Fruit fly (Drosophila melanogaster) whole organism, embryonic: ENCODE measurements around the gene Cp7Fa.

ENCODE experiments used
- Awh ChIP-seq: fragments of 200-800 bp; sonication (Bioruptor generic); IDR thresholded peaks from 2 replicates; pipeline ENCODE4, ENCODE4 v1.3.6; 2022; ENCODE audit warnings: missing biosample characterization, missing genetic modification characterization
- BtbVII ChIP-seq: fragments of 200-800 bp; sonication (Bioruptor generic); optimal IDR thresholded peaks from 3 replicates; lab custom pipeline; 2017; ENCODE audit warnings: missing biosample characterization, mild to moderate bottlenecking, missing genetic modification characterization
- CG10147 ChIP-seq: fragments of 200-800 bp; sonication (Bioruptor generic); optimal IDR thresholded peaks from 2 replicates; lab custom pipeline; 2019; ENCODE audit warnings: missing biosample characterization, mild to moderate bottlenecking, missing genetic modification characterization, moderate library complexity
- CG10267 ChIP-seq: fragments of 200-800 bp; sonication (Bioruptor generic); optimal IDR thresholded peaks from 2 replicates; lab custom pipeline; 2018; ENCODE audit warnings: missing biosample characterization, mild to moderate bottlenecking, missing genetic modification characterization, moderate library complexity
- CG11247 ChIP-seq: fragments of 200-800 bp; sonication (Bioruptor generic); IDR thresholded peaks from 2 replicates; pipeline ENCODE4 v1.3.6; 2022; ENCODE audit warnings: missing biosample characterization, missing genetic modification characterization
- CG1233 ChIP-seq: fragments of 200-800 bp; sonication (Bioruptor generic); optimal IDR thresholded peaks from 4 replicates; lab custom pipeline; 2018; ENCODE audit warnings: missing biosample characterization, mild to moderate bottlenecking, missing genetic modification characterization
- CG12942 ChIP-seq: fragments of 200-800 bp; sonication (Bioruptor generic); optimal IDR thresholded peaks from 3 replicates; lab custom pipeline; 2016; ENCODE audit warnings: missing biosample characterization, missing genetic modification characterization
- CG14667 ChIP-seq: fragments of 200-800 bp; sonication (Bioruptor generic); IDR thresholded peaks from 2 replicates; pipeline ENCODE4 v1.3.6; 2022; ENCODE audit warnings: missing biosample characterization, missing genetic modification characterization
- CG15073 ChIP-seq: fragments of 200-800 bp; sonication (Bioruptor generic); optimal IDR thresholded peaks from 2 replicates; lab custom pipeline; 2016; ENCODE audit warnings: missing biosample characterization, missing genetic modification characterization
- CG18619 ChIP-seq: fragments of 200-800 bp; sonication (Bioruptor generic); optimal IDR thresholded peaks from 3 replicates; lab custom pipeline; 2017; ENCODE audit warnings: missing biosample characterization, mild to moderate bottlenecking, missing genetic modification characterization
- CG3163 ChIP-seq: fragments of 200-800 bp; sonication (Bioruptor generic); optimal IDR thresholded peaks from 3 replicates; lab custom pipeline; 2016; ENCODE audit warnings: missing biosample characterization, missing genetic modification characterization
- CG32532 ChIP-seq: fragments of 200-800 bp; sonication (Bioruptor generic); IDR thresholded peaks from 2 replicates; pipeline ENCODE4 v1.3.6; 2022; ENCODE audit warnings: missing biosample characterization, missing genetic modification characterization
- CG34376 ChIP-seq: fragments of 200-800 bp; sonication (Bioruptor generic); optimal IDR thresholded peaks from 2 replicates; lab custom pipeline; 2018; ENCODE audit warnings: missing biosample characterization, mild to moderate bottlenecking, missing genetic modification characterization
- CG34422 ChIP-seq: fragments of 200-800 bp; sonication (Bioruptor generic); IDR thresholded peaks from 3 replicates; pipeline ENCODE4 v1.3.6; 2022; ENCODE audit warnings: missing biosample characterization, missing genetic modification characterization
- CG4707 ChIP-seq: fragments of 200-800 bp; sonication (Bioruptor generic); optimal IDR thresholded peaks from 2 replicates; lab custom pipeline; 2018; ENCODE audit warnings: missing biosample characterization, mild to moderate bottlenecking, missing genetic modification characterization, moderate library complexity
- CG4730 ChIP-seq: fragments of 200-800 bp; sonication (Bioruptor generic); IDR thresholded peaks from 2 replicates; pipeline ENCODE4 v1.3.6; 2022; ENCODE audit warnings: missing biosample characterization, missing genetic modification characterization
- CG4820 ChIP-seq: fragments of 200-800 bp; sonication (Bioruptor generic); optimal IDR thresholded peaks from 3 replicates; lab custom pipeline; 2016; ENCODE audit warnings: missing biosample characterization, missing genetic modification characterization
- CG5953 ChIP-seq: fragments of 200-800 bp; sonication (Bioruptor generic); IDR thresholded peaks from 2 replicates; pipeline ENCODE4 v1.3.6; 2022; ENCODE audit warnings: missing biosample characterization, missing genetic modification characterization
- CG7839 ChIP-seq: fragments of 200-800 bp; sonication (Bioruptor generic); optimal IDR thresholded peaks from 3 replicates; lab custom pipeline; 2018; ENCODE audit warnings: missing biosample characterization, mild to moderate bottlenecking, missing genetic modification characterization, moderate library complexity
- CG7928 ChIP-seq: fragments of 200-800 bp; sonication (Bioruptor generic); optimal IDR thresholded peaks from 2 replicates; lab custom pipeline; 2017; ENCODE audit warnings: missing biosample characterization, mild to moderate bottlenecking, missing genetic modification characterization
- CG9817 ChIP-seq: fragments of 200-800 bp; sonication (Bioruptor generic); optimal IDR thresholded peaks from 2 replicates; lab custom pipeline; 2018; ENCODE audit warnings: missing biosample characterization, mild to moderate bottlenecking, missing genetic modification characterization, moderate library complexity
- Max ChIP-seq: fragments of 200-800 bp; sonication (Bioruptor generic); optimal IDR thresholded peaks from 2 replicates; lab custom pipeline; 2016; ENCODE audit warnings: missing biosample characterization, mild to moderate bottlenecking, missing genetic modification characterization
- Mes4 ChIP-seq: fragments of 200-800 bp; sonication (Bioruptor generic); optimal IDR thresholded peaks from 2 replicates; lab custom pipeline; 2016; ENCODE audit warnings: missing biosample characterization, missing genetic modification characterization
- NC2α ChIP-seq: fragments of 200-800 bp; sonication (Bioruptor generic); optimal IDR thresholded peaks from 2 replicates; lab custom pipeline; 2016; ENCODE audit warnings: missing biosample characterization, missing genetic modification characterization
- Sox100B ChIP-seq: fragments of 200-800 bp; sonication (Bioruptor generic); optimal IDR thresholded peaks from 3 replicates; lab custom pipeline; 2018; ENCODE audit warnings: missing biosample characterization, mild to moderate bottlenecking, missing genetic modification characterization
- Ssrp ChIP-seq: fragments of 200-800 bp; sonication (Bioruptor generic); optimal IDR thresholded peaks from 2 replicates; lab custom pipeline; 2018; ENCODE audit warnings: missing biosample characterization, mild to moderate bottlenecking, missing genetic modification characterization, moderate library complexity
- Stat92E ChIP-seq, 3 experiments: fragments of >200 bp in 2 of 3; fragments of 200-800 bp in 1 of 3; sonication (Bioruptor generic) in 1 of 3; optimal IDR thresholded peaks; 2 replicates each; lab custom pipeline; 2017 to 2019; ENCODE audit warnings: missing biosample characterization in 3 of 3, missing genetic modification characterization in 3 of 3, mild to moderate bottlenecking in 1 of 3, moderate library complexity in 1 of 3
- Taf1 ChIP-seq: fragments of 200-800 bp; sonication (Bioruptor generic); IDR thresholded peaks from 2 replicates; pipeline ENCODE4 v1.3.6; 2022; ENCODE audit warnings: missing biosample characterization, missing genetic modification characterization
- amos ChIP-seq: fragments of 200-800 bp; sonication (Bioruptor generic); IDR thresholded peaks from 2 replicates; pipeline ENCODE4 v1.3.6; 2022; ENCODE audit warnings: missing biosample characterization, missing genetic modification characterization; ENCODE audit not compliant: partially characterized antibody
- ase ChIP-seq: fragments of 200-800 bp; sonication (Bioruptor generic); IDR thresholded peaks from 3 replicates; pipeline ENCODE4 v1.3.6; 2022; ENCODE audit warnings: missing biosample characterization, missing genetic modification characterization
- ci ChIP-seq: fragments of 200-800 bp; sonication (Bioruptor generic); IDR thresholded peaks from 3 replicates; pipeline ENCODE4 v1.3.6; 2022; ENCODE audit warnings: missing biosample characterization, missing genetic modification characterization
- croc ChIP-seq: fragments of 200-800 bp; sonication (Bioruptor generic); conservative IDR thresholded peaks from 3 replicates; pipeline ENCODE4 v1.3.6; 2022; ENCODE audit warnings: missing biosample characterization, missing genetic modification characterization
- da ChIP-seq: fragments of 200-800 bp; sonication (Bioruptor generic); optimal IDR thresholded peaks from 2 replicates; lab custom pipeline; 2016; ENCODE audit warnings: missing biosample characterization, missing genetic modification characterization
- fd96Cb ChIP-seq: fragments of 200-800 bp; sonication (Bioruptor generic); optimal IDR thresholded peaks from 2 replicates; lab custom pipeline; 2018; ENCODE audit warnings: missing biosample characterization, mild to moderate bottlenecking, missing genetic modification characterization, moderate library complexity
- fru ChIP-seq: fragments of >200 bp; optimal IDR thresholded peaks from 2 replicates; lab custom pipeline; 2017
- gcm ChIP-seq: fragments of 200-800 bp; sonication (Bioruptor generic); optimal IDR thresholded peaks from 2 replicates; lab custom pipeline; 2019; ENCODE audit warnings: missing biosample characterization, mild to moderate bottlenecking, missing genetic modification characterization, moderate library complexity
- hbn ChIP-seq: fragments of 200-800 bp; sonication (Bioruptor generic); IDR thresholded peaks from 2 replicates; pipeline ENCODE4 v1.3.6; 2022; ENCODE audit warnings: missing biosample characterization, missing genetic modification characterization; ENCODE audit not compliant: partially characterized antibody
- insv ChIP-seq, 2 experiments: fragments of 200-800 bp; sonication (Bioruptor generic); optimal IDR thresholded peaks; 3 replicates each; lab custom pipeline; 2016 to 2018; ENCODE audit warnings: missing biosample characterization in 2 of 2, missing genetic modification characterization in 2 of 2
- jing ChIP-seq: fragments of 200-800 bp; sonication (Bioruptor generic); optimal IDR thresholded peaks from 2 replicates; lab custom pipeline; 2018; ENCODE audit warnings: missing biosample characterization, mild to moderate bottlenecking, missing genetic modification characterization
- kah ChIP-seq: fragments of 200-800 bp; sonication (Bioruptor generic); optimal IDR thresholded peaks from 2 replicates; lab custom pipeline; 2018; ENCODE audit warnings: missing biosample characterization, mild to moderate bottlenecking, missing genetic modification characterization
- otp ChIP-seq: fragments of 200-800 bp; sonication (Bioruptor generic); IDR thresholded peaks from 3 replicates; pipeline ENCODE4, ENCODE4 v1.3.6; 2022; ENCODE audit warnings: missing biosample characterization, missing genetic modification characterization
- pzg ChIP-seq: fragments of 200-800 bp; sonication (Bioruptor generic); optimal IDR thresholded peaks from 3 replicates; lab custom pipeline; 2018; ENCODE audit warnings: missing biosample characterization, mild to moderate bottlenecking, missing genetic modification characterization, moderate library complexity
- repo ChIP-seq: fragments of 200-800 bp; sonication (Bioruptor generic); optimal IDR thresholded peaks from 2 replicates; lab custom pipeline; 2016; ENCODE audit warnings: missing biosample characterization, missing genetic modification characterization
- schlank ChIP-seq: fragments of 200-800 bp; sonication (Bioruptor generic); optimal IDR thresholded peaks from 2 replicates; lab custom pipeline; 2018; ENCODE audit warnings: missing biosample characterization, mild to moderate bottlenecking, missing genetic modification characterization
- sqz ChIP-seq: fragments of 200-800 bp; sonication (Bioruptor generic); optimal IDR thresholded peaks from 3 replicates; lab custom pipeline; 2018; ENCODE audit warnings: missing biosample characterization, mild to moderate bottlenecking, missing genetic modification characterization
- tap ChIP-seq: fragments of 200-800 bp; optimal IDR thresholded peaks from 3 replicates; lab custom pipeline; 2019; ENCODE audit warnings: missing biosample characterization, mild to moderate bottlenecking, missing genetic modification characterization, moderate library complexity
- tin ChIP-seq: fragments of 200-800 bp; sonication (Bioruptor generic); optimal IDR thresholded peaks from 3 replicates; lab custom pipeline; 2016; ENCODE audit warnings: missing biosample characterization, missing genetic modification characterization
- tna ChIP-seq: fragments of 200-800 bp; sonication (Bioruptor generic); IDR thresholded peaks from 2 replicates; pipeline ENCODE4 v1.3.6; 2022; ENCODE audit warnings: missing biosample characterization, missing genetic modification characterization; ENCODE audit not compliant: partially characterized antibody
- vvl ChIP-seq: fragments of 200-800 bp; sonication (Bioruptor generic); IDR thresholded peaks from 2 replicates; pipeline ENCODE4 v1.3.6; 2022; ENCODE audit warnings: missing biosample characterization, missing genetic modification characterization
- z ChIP-seq: fragments of 200-800 bp; sonication (Bioruptor generic); IDR thresholded peaks from 3 replicates; pipeline ENCODE4 v1.3.6; 2022; ENCODE audit warnings: missing biosample characterization, missing genetic modification characterization

Cp7Fa gene

dm6 chrX:8464378-8465036 is 6.2 kb upstream of the Cp7Fa start, which contains the start of gene Sptr (continued):
- TF ChIP-seq amos (no peak), CG7839 (peak; percentile 92), CG15073 (GFP tag; lab: Kevin White, UChicago) (no peak), hbn (GFP tag; lab: Robert Waterston, UW) (no peak), CG4820 (GFP tag; lab: Kevin White, UChicago) (peak; percentile 69), BtbVII (GFP tag; lab: Kevin White, UChicago) (peak; percentile 93), CG3163 (GFP tag; lab: Kevin White, UChicago) (peak; percentile 46), da (GFP tag; lab: Kevin White, UChicago) (no peak), tna (no peak), schlank (tag; lab: Kevin White, UChicago) (peak; percentile 76), otp (GFP tag; lab: Robert Waterston, UW) (peak; percentile 83), CG10267 (tag; lab: Kevin White, UChicago) (peak; percentile 71), fru (lab: Kevin White, UChicago) (no peak), gcm (GFP tag; lab: Kevin White, UChicago) (peak; percentile 78), CG18619 (GFP tag; lab: Kevin White, UChicago) (peak; percentile 81), CG10147 (GFP tag; lab: Kevin White, UChicago) (peak; percentile 91), fd96Cb (tag; lab: Kevin White, UChicago) (peak; percentile 69), CG32532 (GFP tag; lab: Robert Waterston, UW) (peak; percentile 95), tin (GFP tag; lab: Kevin White, UChicago) (peak; percentile 73), ci (GFP tag; lab: Robert Waterston, UW) (peak; percentile 88), CG9817 (peak; percentile 86), Mes4 (peak; percentile 14), pzg (GFP tag; lab: Kevin White, UChicago) (peak; percentile 12), vvl (GFP tag; lab: Robert Waterston, UW) (peak; percentile 95), CG14667 (GFP tag; lab: Robert Waterston, UW) (peak; percentile 77), CG5953 (GFP tag; lab: Robert Waterston, UW) (peak; percentile 75), CG1233 (GFP tag; lab: Kevin White, UChicago) (peak; percentile 80), Ssrp (tag; lab: Kevin White, UChicago) (peak; percentile 70), CG7928 (GFP tag; lab: Kevin White, UChicago) (peak; percentile 62), Sox100B (GFP tag; lab: Kevin White, UChicago) (peak; percentile 72), insv (GFP tag; optimal IDR thresholded peaks at IDR 0.05; lab: Kevin White, UChicago) (peak in 1 of 2 experiments; percentile 52), jing (GFP tag; lab: Kevin White, UChicago) (peak; percentile 66), CG34376 (GFP tag; lab: Kevin White, UChicago) (peak; percentile 93), CG11247 (GFP tag; lab: Robert Waterston, UW) (peak; percentile 86), Taf1 (GFP tag; lab: Robert Waterston, UW) (peak; percentile 90), kah (GFP tag; lab: Kevin White, UChicago) (peak; percentile 73), NC2α (GFP tag; lab: Kevin White, UChicago) (no peak), CG4707 (GFP tag; lab: Kevin White, UChicago) (peak; percentile 23), tap (tag; lab: Kevin White, UChicago) (peak; percentile 86), CG12942 (GFP tag; lab: Kevin White, UChicago) (peak; percentile 74), Stat92E (GFP tag; optimal IDR thresholded peaks at IDR 0.05; lab: Kevin White, UChicago) (no peak), Awh (GFP tag; lab: Robert Waterston, UW) (peak; percentile 88), CG34422 (GFP tag; lab: Robert Waterston, UW) (peak; percentile 88), sqz (GFP tag; lab: Kevin White, UChicago) (no peak), CG4730 (peak; percentile 85), z (GFP tag; lab: Robert Waterston, UW) (no peak), repo (GFP tag; lab: Kevin White, UChicago) (peak; percentile 59), Max (peak; percentile 67), croc (peak; percentile 41; the same call in 1 of the 3 replicates), ase (GFP tag; lab: Robert Waterston, UW) (peak; percentile 77; the same call in 2 of the 3 replicates)
